Fruit fly (Drosophila melanogaster) whole organism, embryonic: ENCODE results near the gene Ccz1.

Source experiments
- Abd-B ChIP-seq: fragments of 200-800 bp; sonication (Bioruptor generic); optimal IDR thresholded peaks from 2 replicates; lab custom pipeline; 2018; ENCODE audit warnings: missing biosample characterization, mild to moderate bottlenecking, missing genetic modification characterization, moderate library complexity
- B-H2 ChIP-seq: fragments of 200-800 bp; sonication (Bioruptor generic); optimal IDR thresholded peaks from 2 replicates; lab custom pipeline; 2018; ENCODE audit warnings: missing biosample characterization, mild to moderate bottlenecking, missing genetic modification characterization
- Myb ChIP-seq: fragments of 200-800 bp; sonication (Bioruptor generic); optimal IDR thresholded peaks from 2 replicates; lab custom pipeline; 2016; ENCODE audit warnings: missing biosample characterization, missing genetic modification characterization
- NfI ChIP-seq: fragments of 200-800 bp; sonication (Bioruptor generic); optimal IDR thresholded peaks from 3 replicates; lab custom pipeline; 2018; ENCODE audit warnings: missing biosample characterization, mild to moderate bottlenecking, missing genetic modification characterization, moderate library complexity
- Sox102F ChIP-seq: fragments of 200-800 bp; sonication (Bioruptor generic); optimal IDR thresholded peaks from 2 replicates; lab custom pipeline; 2018; ENCODE audit warnings: missing biosample characterization, mild to moderate bottlenecking, missing genetic modification characterization, moderate library complexity
- Stat92E ChIP-seq, 3 experiments: fragments of >200 bp in 2 of 3; fragments of 200-800 bp in 1 of 3; sonication (Bioruptor generic) in 1 of 3; optimal IDR thresholded peaks; 2 replicates each; lab custom pipeline; 2017 to 2019; ENCODE audit warnings: missing biosample characterization in 3 of 3, missing genetic modification characterization in 3 of 3, mild to moderate bottlenecking in 1 of 3, moderate library complexity in 1 of 3
- fd64A ChIP-seq: fragments of 200-800 bp; sonication (Bioruptor generic); optimal IDR thresholded peaks from 3 replicates; lab custom pipeline; 2018; ENCODE audit warnings: missing biosample characterization, mild to moderate bottlenecking, missing genetic modification characterization

DNA sequence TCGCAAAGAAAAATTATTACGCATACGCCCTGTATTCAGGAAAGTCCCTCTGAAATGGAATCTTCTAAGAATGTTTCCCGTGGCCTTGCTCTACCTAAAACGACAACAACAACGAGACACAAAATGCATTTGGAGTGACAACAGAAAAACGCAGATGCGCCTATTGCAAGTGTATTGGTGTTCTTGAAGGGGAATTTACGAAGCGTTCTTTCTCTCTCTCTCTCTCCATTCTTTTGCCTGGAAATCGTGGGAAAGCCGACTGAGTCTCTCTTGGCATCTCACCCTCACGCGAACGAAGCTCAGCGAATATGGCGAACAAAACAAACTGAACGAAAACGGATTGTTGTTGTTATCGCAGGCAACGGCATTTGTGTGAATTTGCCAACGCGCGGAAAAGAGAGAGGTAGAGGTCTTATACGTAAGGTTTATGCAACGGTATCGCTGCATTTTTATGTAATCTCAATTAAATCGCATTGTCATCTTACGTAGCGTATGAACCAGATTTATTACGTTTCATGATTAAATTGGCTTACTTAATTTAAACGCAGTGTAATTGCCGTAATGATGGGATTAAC is 27.3 kb upstream of the Ccz1 start:
- no peak for TF ChIP-seq Sox102F (GFP tag; lab: Kevin White, UChicago)
- TF ChIP-seq Abd-B (GFP tag; lab: Kevin White, UChicago) = no peak
- TF ChIP-seq NfI = no peak
- no peak for TF ChIP-seq fd64A
- TF ChIP-seq Stat92E (GFP tag; optimal IDR thresholded peaks at IDR 0.05; lab: Kevin White, UChicago) = no peak
- TF ChIP-seq Myb (GFP tag; lab: Kevin White, UChicago) = no peak
- no peak for TF ChIP-seq B-H2
